Fruit fly (Drosophila melanogaster) whole organism, prepupa: ENCODE results near the gene DppIII.

ENCODE experiments used
- CG1621 ChIP-seq: fragments of 200-800 bp; sonication (Bioruptor generic); optimal IDR thresholded peaks from 3 replicates; lab custom pipeline; 2018; ENCODE audit warnings: missing biosample characterization, mild to moderate bottlenecking, missing genetic modification characterization
- CG16779 ChIP-seq: fragments of 200-800 bp; sonication (Bioruptor generic); optimal IDR thresholded peaks from 3 replicates; lab custom pipeline; 2017; ENCODE audit warnings: missing biosample characterization, mild to moderate bottlenecking, missing genetic modification characterization
- CG4318 ChIP-seq: fragments of 200-800 bp; sonication (Bioruptor generic); optimal IDR thresholded peaks from 3 replicates; lab custom pipeline; 2017; ENCODE audit warnings: missing biosample characterization, mild to moderate bottlenecking, missing genetic modification characterization
- CG6854 ChIP-seq: fragments of 200-800 bp; sonication (Bioruptor generic); optimal IDR thresholded peaks from 2 replicates; lab custom pipeline; 2017; ENCODE audit warnings: missing biosample characterization, mild to moderate bottlenecking, missing genetic modification characterization
- Hr38 ChIP-seq: sonication (Bioruptor generic); optimal IDR thresholded peaks from 2 replicates; lab custom pipeline; 2016; ENCODE audit warnings: missing biosample characterization, missing genetic modification characterization
- Hr39 ChIP-seq: fragments of 200-800 bp; sonication (Bioruptor generic); optimal IDR thresholded peaks from 2 replicates; lab custom pipeline; 2016; ENCODE audit warnings: missing biosample characterization, missing genetic modification characterization
- OdsH ChIP-seq: fragments of 200-800 bp; sonication (Bioruptor generic); optimal IDR thresholded peaks from 3 replicates; lab custom pipeline; 2016; ENCODE audit warnings: missing biosample characterization, missing genetic modification characterization
- Sox102F ChIP-seq: fragments of 200-800 bp; sonication (Bioruptor generic); optimal IDR thresholded peaks from 2 replicates; lab custom pipeline; 2016; ENCODE audit warnings: missing biosample characterization, mild to moderate bottlenecking, missing genetic modification characterization
- eg ChIP-seq: fragments of 200-800 bp; sonication (Bioruptor generic); IDR thresholded peaks from 3 replicates; pipeline ENCODE4 v1.3.6; 2022; ENCODE audit warnings: missing biosample characterization, missing genetic modification characterization
- spab ChIP-seq: fragments of 200-800 bp; sonication (Bioruptor generic); optimal IDR thresholded peaks from 2 replicates; lab custom pipeline; 2017; ENCODE audit warnings: missing biosample characterization, mild to moderate bottlenecking, missing genetic modification characterization, missing genetic modification reagents
- topi ChIP-seq: fragments of 200-800 bp; sonication (Bioruptor generic); optimal IDR thresholded peaks from 3 replicates; lab custom pipeline; 2016; ENCODE audit warnings: missing biosample characterization, missing genetic modification characterization

- TF ChIP-seq OdsH (GFP tag; lab: Kevin White, UChicago) (no peak), topi (no peak), Hr39 (GFP tag; lab: Kevin White, UChicago) (no peak), CG16779 (no peak), CG6854 (GFP tag; lab: Kevin White, UChicago) (no peak), Sox102F (GFP tag; lab: Kevin White, UChicago) (no peak), CG1621 (tag; lab: Kevin White, UChicago) (no peak), Hr38 (GFP tag; lab: Kevin White, UChicago) (no peak), spab (GFP tag; lab: Kevin White, UChicago) (no peak), eg (GFP tag; lab: Robert Waterston, UW) (no peak), CG4318 (GFP tag; lab: Kevin White, UChicago) (no peak)
These were observed 20.2 kb upstream of the DppIII start, which contains the start of gene CG7443 for dm6 chr3R:8324016-8324415.
